Worm (Caenorhabditis elegans): ENCODE data around the gene swp-1.
A peak's percentile ranks its signal among the peaks of the same experiment; 100 is the strongest.

The swp-1 gene

DNA sequence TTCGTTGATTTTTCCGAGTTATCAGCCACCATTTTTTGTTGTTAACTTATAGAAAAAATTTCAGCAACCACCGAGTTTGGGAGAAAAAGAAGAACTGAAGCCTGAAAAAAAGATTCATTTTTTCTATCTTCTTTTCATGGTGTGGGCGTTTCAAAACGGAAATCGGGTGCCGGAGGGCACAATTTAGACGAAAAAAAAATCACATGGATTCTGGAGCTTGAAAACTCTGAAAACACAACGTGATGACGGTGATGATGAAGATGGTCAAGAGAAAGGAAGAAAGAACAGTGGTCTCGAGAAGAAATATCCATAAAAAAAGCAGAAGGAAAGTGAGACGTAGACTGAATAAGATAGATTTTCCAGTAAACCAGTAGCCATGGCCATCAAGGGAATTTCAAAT is 21.3 kb downstream of the swp-1 start, which contains the start of gene rcan-1:
Gene rcan-1, minus strand, starts transcription at position 101 of the 400 bp plus-strand sequence.
- no peak for TF ChIP-seq nhr-237 (tag; optimal IDR thresholded peaks at IDR 0.05)
- no peak for TF ChIP-seq lin-39 (tag; optimal IDR thresholded peaks at IDR 0.05)
- no peak for TF ChIP-seq R02D3.7 (tag; optimal IDR thresholded peaks at IDR 0.05)
- no peak for TF ChIP-seq C34F6.9 (tag; optimal IDR thresholded peaks at IDR 0.05)
- TF ChIP-seq nhr-21 (tag; optimal IDR thresholded peaks at IDR 0.05) = no peak
- TF ChIP-seq mab-5 (tag; optimal IDR thresholded peaks at IDR 0.05) = no peak
- no peak for TF ChIP-seq gmeb-1 (tag; optimal IDR thresholded peaks at IDR 0.05)
- no peak for TF ChIP-seq nhr-12 (tag; optimal IDR thresholded peaks at IDR 0.05)
- no peak for TF ChIP-seq nhr-11 (tag; optimal IDR thresholded peaks at IDR 0.05)
- no peak for TF ChIP-seq unc-55 (GFP tag; optimal IDR thresholded peaks at IDR 0.05)
- TF ChIP-seq elt-1 (tag; optimal IDR thresholded peaks at IDR 0.05) = no peak
- no peak for TF ChIP-seq alr-1 (tag; optimal IDR thresholded peaks at IDR 0.05)
- no peak for TF ChIP-seq egl-27 (tag; optimal IDR thresholded peaks at IDR 0.05)

DNA sequence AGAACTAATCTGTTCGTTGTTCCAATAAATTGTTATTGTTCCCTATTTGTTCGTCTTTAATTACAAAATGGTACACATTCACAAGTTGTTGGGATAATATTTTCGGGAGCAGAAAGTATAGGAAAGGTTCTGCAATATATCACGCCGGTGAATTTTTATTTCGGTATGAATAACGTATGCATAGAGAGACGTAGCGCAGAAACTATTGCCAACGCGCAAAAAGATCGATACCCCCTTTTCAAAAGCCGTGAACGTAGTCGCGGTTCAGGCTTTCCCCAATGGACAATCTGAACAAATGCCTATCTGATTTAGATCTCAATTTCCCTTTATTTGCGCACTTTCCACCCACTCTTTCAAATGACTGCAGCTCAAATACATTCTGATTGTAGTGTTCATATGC is 25.2 kb downstream of the swp-1 start, which contains the start of gene pst-2:
Gene pst-2, plus strand, starts transcription at position 293 of the 400 bp plus-strand sequence.
- TF ChIP-seq unc-39 (tag; optimal IDR thresholded peaks at IDR 0.05) (no peak), sem-4 (tag; optimal IDR thresholded peaks at IDR 0.05) (no peak)

DNA sequence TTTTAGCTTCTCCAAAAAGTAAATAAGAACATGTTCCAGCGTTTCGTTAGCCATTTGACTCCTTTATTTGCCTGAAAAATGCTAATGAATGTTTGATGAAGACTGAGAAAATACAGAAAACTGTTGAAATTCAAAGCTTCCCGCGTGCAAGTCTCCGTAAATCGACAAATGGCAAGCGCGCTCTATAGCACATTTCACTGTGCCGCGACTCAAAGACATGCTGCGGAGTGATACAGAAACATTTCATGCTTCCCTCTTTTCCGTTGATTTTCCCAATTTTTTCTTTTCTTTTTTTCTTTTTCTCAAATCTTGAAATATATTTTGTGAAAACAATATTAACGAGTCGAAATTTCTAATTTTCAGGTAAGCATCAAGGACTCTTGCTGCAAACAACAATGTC is 26.4 kb downstream of the swp-1 start, which contains the start of the genes ska-3 and rps-12:
Gene ska-3, minus strand, starts transcription at position 71 of the 400 bp plus-strand sequence.
Gene rps-12, plus strand, starts transcription at position 364 of the 400 bp plus-strand sequence.
- TF ChIP-seq nhr-12 (tag; optimal IDR thresholded peaks at IDR 0.05) = peak; percentile 69
- peak; percentile 100 for TF ChIP-seq unc-55 (GFP tag; optimal IDR thresholded peaks at IDR 0.05)
- no peak for TF ChIP-seq elt-3 (tag; optimal IDR thresholded peaks at IDR 0.05)
- TF ChIP-seq elt-1 (tag; optimal IDR thresholded peaks at IDR 0.05) = no peak
- peak; percentile 94 for TF ChIP-seq nhr-77 (tag; optimal IDR thresholded peaks at IDR 0.05)
- TF ChIP-seq nhr-237 (tag; optimal IDR thresholded peaks at IDR 0.05) = peak; percentile 84
- TF ChIP-seq mbf-1 (tag; optimal IDR thresholded peaks at IDR 0.05) = no peak
- peak; percentile 98 for TF ChIP-seq lin-11 (tag; optimal IDR thresholded peaks at IDR 0.05)
- TF ChIP-seq snpc-4 (tag; optimal IDR thresholded peaks at IDR 0.05) = peak; percentile 94
- peak; percentile 99 for TF ChIP-seq nhr-25 (tag; optimal IDR thresholded peaks at IDR 0.05)
- TF ChIP-seq ztf-1 (GFP tag; conservative IDR thresholded peaks at IDR 0.05) = no peak
- TF ChIP-seq C34F6.9 (tag; optimal IDR thresholded peaks at IDR 0.05) = peak; percentile 99
- TF ChIP-seq ztf-4 (tag; optimal IDR thresholded peaks at IDR 0.05) = peak; percentile 98
- TF ChIP-seq ZK546.5 (tag; optimal IDR thresholded peaks at IDR 0.05) = peak; percentile 91
- TF ChIP-seq fos-1 (tag; optimal IDR thresholded peaks at IDR 0.05) = peak; percentile 99
- peak; percentile 45 for TF ChIP-seq ztf-11 (tag; optimal IDR thresholded peaks at IDR 0.05)
- TF ChIP-seq nhr-129 (tag; optimal IDR thresholded peaks at IDR 0.05) = peak; percentile 99
- TF ChIP-seq unc-62 (GFP tag; optimal IDR thresholded peaks at IDR 0.05) = peak; percentile 84
- peak; percentile 98 for TF ChIP-seq nhr-6 (tag; optimal IDR thresholded peaks at IDR 0.05)
- peak; percentile 97 for TF ChIP-seq mab-5 (tag; optimal IDR thresholded peaks at IDR 0.05)
- peak; percentile 98 for TF ChIP-seq R02D3.7 (tag; optimal IDR thresholded peaks at IDR 0.05)
- TF ChIP-seq aly-2 (tag; optimal IDR thresholded peaks at IDR 0.05) = no peak
- peak; percentile 90 for TF ChIP-seq nhr-10 (tag; optimal IDR thresholded peaks at IDR 0.05)
- TF ChIP-seq lsy-2 (tag; optimal IDR thresholded peaks at IDR 0.05) = peak; percentile 94 to 98
- peak; percentile 80 to 94 for TF ChIP-seq mdl-1 (tag; optimal IDR thresholded peaks at IDR 0.05)
- peak; percentile 99 for TF ChIP-seq sma-3 (GFP tag; optimal IDR thresholded peaks at IDR 0.05)
- TF ChIP-seq ceh-16 (tag; optimal IDR thresholded peaks at IDR 0.05) = peak; percentile 94
- TF ChIP-seq nhr-21 (tag; optimal IDR thresholded peaks at IDR 0.05) = peak; percentile 99
- TF ChIP-seq blmp-1 (tag; optimal IDR thresholded peaks at IDR 0.05; ENCODE audit: insufficient read depth) = peak; percentile 94
- peak; percentile 99 for TF ChIP-seq egl-27 (tag; optimal IDR thresholded peaks at IDR 0.05)
- peak; percentile 88 for TF ChIP-seq ama-1 (optimal IDR thresholded peaks at IDR 0.05)
- TF ChIP-seq sma-9 (GFP tag; optimal IDR thresholded peaks at IDR 0.05) = peak; percentile 99
- no peak for TF ChIP-seq sma-9 (tag; optimal IDR thresholded peaks at IDR 0.05)
- no peak for TF ChIP-seq nhr-23 (tag; optimal IDR thresholded peaks at IDR 0.05)
- peak; percentile 99 for TF ChIP-seq sem-4 (tag; optimal IDR thresholded peaks at IDR 0.05)
- TF ChIP-seq ceh-82 (tag; optimal IDR thresholded peaks at IDR 0.05) = peak; percentile 96
- TF ChIP-seq peb-1 (tag; optimal IDR thresholded peaks at IDR 0.05) = no peak
- no peak for TF ChIP-seq alr-1 (tag; optimal IDR thresholded peaks at IDR 0.05)
- TF ChIP-seq lin-39 (tag; optimal IDR thresholded peaks at IDR 0.05) = peak; percentile 85
- peak; percentile 99 for TF ChIP-seq crh-2 (tag; optimal IDR thresholded peaks at IDR 0.05)
- TF ChIP-seq gmeb-1 (tag; optimal IDR thresholded peaks at IDR 0.05) = peak; percentile 99
- peak; percentile 62 for TF ChIP-seq unc-39 (tag; optimal IDR thresholded peaks at IDR 0.05)
- TF ChIP-seq dmd-4 (tag; optimal IDR thresholded peaks at IDR 0.05) = peak; percentile 79
- peak; percentile 98 for TF ChIP-seq lin-13 (GFP tag; optimal IDR thresholded peaks at IDR 0.05)
- peak; percentile 85 for TF ChIP-seq Y55F3AM.14 (GFP tag; optimal IDR thresholded peaks at IDR 0.05)
- TF ChIP-seq nhr-11 (tag; optimal IDR thresholded peaks at IDR 0.05) = peak; percentile 73
- peak; percentile 98 for TF ChIP-seq F13H6.1 (tag; optimal IDR thresholded peaks at IDR 0.05)
- TF ChIP-seq skn-1 (tag; optimal IDR thresholded peaks at IDR 0.05) = peak; percentile 85
- TF ChIP-seq zag-1 (tag; optimal IDR thresholded peaks at IDR 0.05) = peak; percentile 97
